Fruit fly (Drosophila melanogaster) whole organism, wandering third instar larva: ENCODE results near the gene CG43732.

Source experiments
- CG9705 ChIP-seq: fragments of 200-800 bp; sonication (Bioruptor generic); optimal IDR thresholded peaks from 2 replicates; lab custom pipeline; 2018; ENCODE audit warnings: missing biosample characterization, mild to moderate bottlenecking, missing genetic modification characterization
- CrebA ChIP-seq: fragments of 200-800 bp; sonication (Bioruptor generic); optimal IDR thresholded peaks from 2 replicates; lab custom pipeline; 2016; ENCODE audit warnings: missing biosample characterization, mild to moderate bottlenecking, missing genetic modification characterization, borderline replicate concordance
- Dfd ChIP-seq: fragments of >200 bp; optimal IDR thresholded peaks from 2 replicates; lab custom pipeline; 2017; ENCODE audit warnings: missing biosample characterization, missing genetic modification characterization
- Dif ChIP-seq: fragments of 200-275, 200-300 bp; sonication (Bioruptor generic); optimal IDR thresholded peaks from 2 replicates; lab custom pipeline; 2018; ENCODE audit warnings: missing biosample characterization, missing genetic modification characterization; ENCODE audit not compliant: partially characterized antibody
- GATAd ChIP-seq: sonication (Bioruptor generic); optimal IDR thresholded peaks from 2 replicates; lab custom pipeline; 2016; ENCODE audit warnings: missing biosample characterization, missing genetic modification characterization
- HLH106 ChIP-seq: fragments of 200-800 bp; optimal IDR thresholded peaks from 3 replicates; lab custom pipeline; 2019; ENCODE audit warnings: missing biosample characterization, mild to moderate bottlenecking, missing genetic modification characterization, moderate library complexity
- Hnf4 ChIP-seq: fragments of 200-800 bp; sonication (Bioruptor generic); optimal IDR thresholded peaks from 2 replicates; lab custom pipeline; 2016; ENCODE audit warnings: missing biosample characterization, mild to moderate bottlenecking, missing genetic modification characterization
- Hr78 ChIP-seq: fragments of >200 bp; optimal IDR thresholded peaks from 2 replicates; lab custom pipeline; 2017; ENCODE audit warnings: missing biosample characterization, missing genetic modification characterization
- Hr83 ChIP-seq: fragments of 200-300 bp; sonication (Bioruptor generic); optimal IDR thresholded peaks from 2 replicates; lab custom pipeline; 2016; ENCODE audit warnings: missing biosample characterization, mild to moderate bottlenecking, missing genetic modification characterization, moderate library complexity; ENCODE audit not compliant: poor library complexity, severe bottlenecking
- Jra ChIP-seq: sonication (Bioruptor generic); optimal IDR thresholded peaks from 2 replicates; lab custom pipeline; 2016; ENCODE audit warnings: missing biosample characterization, missing genetic modification characterization
- Myc ChIP-seq: fragments of >200 bp; optimal IDR thresholded peaks from 2 replicates; lab custom pipeline; 2017
- N ChIP-seq: fragments of >200 bp; optimal IDR thresholded peaks from 2 replicates; lab custom pipeline; 2018; ENCODE audit warnings: missing biosample characterization, missing external identifiers, missing genetic modification characterization
- Rel ChIP-seq, 2 experiments: fragments of 200-800 bp; sonication (Bioruptor generic) in 1 of 2; optimal IDR thresholded peaks; 2 replicates in 1 of 2; 3 replicates in 1 of 2; lab custom pipeline; 2016 to 2019; ENCODE audit warnings: mild to moderate bottlenecking in 2 of 2, missing biosample characterization in 2 of 2, missing genetic modification characterization in 2 of 2, moderate library complexity in 1 of 2
- Sp1 ChIP-seq: fragments of 200-800 bp; sonication (Bioruptor generic); optimal IDR thresholded peaks from 3 replicates; lab custom pipeline; 2019; ENCODE audit warnings: missing biosample characterization, mild to moderate bottlenecking, missing genetic modification characterization, moderate library complexity
- Vsx2 ChIP-seq: fragments of 200-300, 225-300 bp; sonication (Bioruptor generic); optimal IDR thresholded peaks from 2 replicates; lab custom pipeline; 2018; ENCODE audit warnings: missing biosample characterization, missing genetic modification characterization; ENCODE audit not compliant: partially characterized antibody
- br ChIP-seq: fragments of 200-800 bp; sonication (Bioruptor generic); optimal IDR thresholded peaks from 2 replicates; lab custom pipeline; 2016; ENCODE audit warnings: missing biosample characterization, missing genetic modification characterization
- brk ChIP-seq: fragments of 200-800 bp; sonication (Bioruptor generic); optimal IDR thresholded peaks from 2 replicates; lab custom pipeline; 2016; ENCODE audit warnings: missing biosample characterization, mild to moderate bottlenecking, missing genetic modification characterization
- dl ChIP-seq, 2 experiments: fragments of 175-275, 200-275 bp in 1 of 2; fragments of 200-275 bp in 1 of 2; sonication (Bioruptor generic); optimal IDR thresholded peaks; lab custom pipeline; 2018; ENCODE audit warnings: mild to moderate bottlenecking in 2 of 2, missing biosample characterization in 2 of 2, missing genetic modification characterization in 2 of 2, moderate library complexity in 2 of 2; ENCODE audit not compliant: partially characterized antibody in 2 of 2, insufficient read depth in 1 of 2
- dmrt93B ChIP-seq: fragments of 200-800 bp; sonication (Bioruptor generic); optimal IDR thresholded peaks from 2 replicates; lab custom pipeline; 2018; ENCODE audit warnings: missing biosample characterization, mild to moderate bottlenecking, missing genetic modification characterization
- ey ChIP-seq: fragments of 200-800 bp; sonication (Bioruptor generic); optimal IDR thresholded peaks from 2 replicates; lab custom pipeline; 2016; ENCODE audit warnings: missing biosample characterization, missing genetic modification characterization
- foxo ChIP-seq, 2 experiments: fragments of 200-800 bp; sonication (Bioruptor generic); optimal IDR thresholded peaks; 2 replicates in 1 of 2; 3 replicates in 1 of 2; lab custom pipeline; 2016 to 2017; ENCODE audit warnings: missing biosample characterization in 2 of 2, missing genetic modification characterization in 2 of 2
- fru ChIP-seq: fragments of 200-800 bp; sonication (Bioruptor generic); optimal IDR thresholded peaks from 3 replicates; lab custom pipeline; 2016; ENCODE audit warnings: missing biosample characterization, mild to moderate bottlenecking, missing genetic modification characterization
- h ChIP-seq: fragments of 200-800 bp; sonication (Bioruptor generic); optimal IDR thresholded peaks from 3 replicates; lab custom pipeline; 2016; ENCODE audit warnings: missing biosample characterization, mild to moderate bottlenecking, missing genetic modification characterization
- jim ChIP-seq: fragments of 175-275, 200-325 bp; sonication (Bioruptor generic); optimal IDR thresholded peaks from 2 replicates; lab custom pipeline; 2016; ENCODE audit warnings: missing biosample characterization, mild to moderate bottlenecking, missing genetic modification characterization
- lola ChIP-seq: fragments of >200 bp; optimal IDR thresholded peaks from 2 replicates; lab custom pipeline; 2017; ENCODE audit warnings: missing biosample characterization, missing genetic modification characterization
- pan ChIP-seq: fragments of >200 bp; optimal IDR thresholded peaks from 2 replicates; lab custom pipeline; 2017
- psq ChIP-seq: fragments of 200-800 bp; sonication (Bioruptor generic); optimal IDR thresholded peaks from 3 replicates; lab custom pipeline; 2017; ENCODE audit warnings: missing biosample characterization, mild to moderate bottlenecking, missing genetic modification characterization, moderate library complexity
- rgr ChIP-seq: fragments of 200-800 bp; sonication (Bioruptor generic); optimal IDR thresholded peaks from 3 replicates; lab custom pipeline; 2016; ENCODE audit warnings: missing biosample characterization, mild to moderate bottlenecking, missing genetic modification characterization
- sage ChIP-seq: fragments of 200-800 bp; sonication (Bioruptor generic); optimal IDR thresholded peaks from 2 replicates; lab custom pipeline; 2016; ENCODE audit warnings: missing biosample characterization, mild to moderate bottlenecking, missing genetic modification characterization
- sv ChIP-seq: fragments of 200-800 bp; sonication (Bioruptor generic); optimal IDR thresholded peaks from 3 replicates; lab custom pipeline; 2016; ENCODE audit warnings: missing biosample characterization, missing genetic modification characterization
- tai ChIP-seq: sonication (Bioruptor generic); optimal IDR thresholded peaks from 2 replicates; lab custom pipeline; 2016; ENCODE audit warnings: missing biosample characterization, missing genetic modification characterization
- usp ChIP-seq: fragments of >200 bp; optimal IDR thresholded peaks from 2 replicates; lab custom pipeline; 2017; ENCODE audit warnings: missing biosample characterization, missing genetic modification characterization
- woc ChIP-seq: sonication (Bioruptor generic); optimal IDR thresholded peaks from 2 replicates; lab custom pipeline; 2016; ENCODE audit warnings: missing biosample characterization, mild to moderate bottlenecking, missing genetic modification characterization

The CG43732 gene

dm6 chr3R:18949896-18950295 lies at the start of gene CG43732:
Gene CG43732 (plus strand): TSS chr3R:18950196.
- no peak for TF ChIP-seq N (GFP tag; lab: Kevin White, UChicago)
- no peak for TF ChIP-seq tai (GFP tag; lab: Kevin White, UChicago)
- no peak for TF ChIP-seq CG9705
- TF ChIP-seq HLH106 (tag; lab: Kevin White, UChicago), result no peak

dm6 chr3R:18902164-18902563 lies 47.8 kb upstream of the CG43732 start, which contains the start of gene CG14294:
Gene CG14294 (minus strand): TSS chr3R:18902264.
- TF ChIP-seq usp (GFP tag; lab: Kevin White, UChicago), result no peak
- TF ChIP-seq, all 38 proteins: peak for 0

dm6 chr3R:18902858-18903257 lies 47.1 kb upstream of the CG43732 start, which contains the start of gene CG34284:
Gene CG34284 (minus strand): TSS chr3R:18902933.
- TF ChIP-seq h (no peak), dl (GFP tag; optimal IDR thresholded peaks at IDR 0.05; lab: Kevin White, UChicago; ENCODE audit: insufficient read depth in 1 of 2, partially characterized antibody in 2 of 2) (no peak), CG9705 (no peak), sv (GFP tag; lab: Kevin White, UChicago) (no peak), brk (no peak), Hr83 (GFP tag; lab: Kevin White, UChicago) (no peak), dmrt93B (GFP tag; lab: Kevin White, UChicago) (no peak), Dif (GFP tag; lab: Kevin White, UChicago) (no peak), Vsx2 (GFP tag; lab: Kevin White, UChicago) (no peak), usp (GFP tag; lab: Kevin White, UChicago) (no peak)
- TF ChIP-seq, all 38 proteins: peak for 0

- TF ChIP-seq Myc (lab: Kevin White, UChicago) (no peak), HLH106 (tag; lab: Kevin White, UChicago) (no peak), ey (GFP tag; lab: Kevin White, UChicago) (no peak), brk (no peak), tai (GFP tag; lab: Kevin White, UChicago) (no peak), woc (GFP tag; lab: Kevin White, UChicago) (no peak), GATAd (GFP tag; lab: Kevin White, UChicago) (no peak), CrebA (GFP tag; lab: Kevin White, UChicago) (no peak), lola (GFP tag; lab: Kevin White, UChicago) (no peak), h (no peak), pan (lab: Kevin White, UChicago) (no peak), psq (GFP tag; lab: Kevin White, UChicago) (no peak), N (GFP tag; lab: Kevin White, UChicago) (no peak), Vsx2 (GFP tag; lab: Kevin White, UChicago) (no peak), br (GFP tag; lab: Kevin White, UChicago) (no peak), Hr78 (GFP tag; lab: Kevin White, UChicago) (no peak), sage (no peak)
These were observed 44.5 kb upstream of the CG43732 start, which contains the start of gene CG14292 for dm6 chr3R:18905555-18905920. Gene CG14292 (minus strand): TSS chr3R:18905655.

DNA sequence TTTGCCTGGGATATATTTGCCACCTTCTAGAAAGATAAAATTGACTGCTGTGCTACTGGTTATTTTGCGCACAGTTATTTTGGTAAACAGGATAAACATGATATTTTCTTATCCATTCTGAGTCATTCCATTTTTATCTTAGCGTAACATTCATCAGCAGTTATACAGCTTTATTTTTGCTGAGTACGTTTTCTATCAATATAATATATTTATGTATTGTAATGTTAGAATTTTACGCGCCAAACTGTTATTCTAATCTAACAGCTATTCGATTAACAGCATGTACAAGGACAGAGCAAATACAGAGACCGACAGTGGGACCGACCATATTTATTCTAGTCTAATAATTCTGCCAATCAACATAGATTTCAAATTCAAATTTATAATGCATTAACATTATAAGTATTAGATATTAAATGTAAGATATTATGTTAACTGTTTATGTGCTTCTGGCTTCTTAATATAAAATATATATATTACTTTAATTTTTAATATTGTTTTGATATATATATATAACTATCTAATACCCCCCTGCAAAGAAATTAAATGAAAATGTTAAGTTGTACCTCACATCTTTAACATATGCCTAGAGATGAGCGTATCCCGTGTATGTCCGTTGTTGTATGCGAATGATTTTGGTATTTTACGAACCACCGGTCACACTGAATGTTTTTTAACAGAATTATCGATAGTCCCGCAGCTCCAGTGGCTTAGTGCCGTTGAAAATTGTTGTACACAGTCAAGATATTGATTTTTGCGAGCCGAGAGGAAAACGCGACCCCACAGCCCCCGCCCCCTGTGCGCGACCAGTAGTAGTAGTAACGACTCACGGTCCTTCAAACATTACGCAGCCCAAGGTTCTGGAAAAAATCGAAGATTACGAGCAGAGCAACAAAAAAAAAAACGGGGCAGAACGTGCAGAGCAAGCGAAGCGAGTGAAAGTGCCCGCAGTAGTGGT lies 43.8 kb upstream of the CG43732 start, which contains the start of gene EndoA:
Gene EndoA (plus strand): TSS at position 689 of the 958 bp plus-strand sequence.
- TF ChIP-seq Jra (peak; percentile 25), sage (peak; percentile 48), HLH106 (tag; lab: Kevin White, UChicago) (peak; percentile 53), pan (lab: Kevin White, UChicago) (no peak), brk (no peak), Dif (GFP tag; lab: Kevin White, UChicago) (peak; percentile 18), fru (peak; percentile 21), br (GFP tag; lab: Kevin White, UChicago) (no peak), Sp1 (GFP tag; lab: Kevin White, UChicago) (peak; percentile 37), sv (GFP tag; lab: Kevin White, UChicago) (no peak), h (peak; percentile 32), foxo (GFP tag; optimal IDR thresholded peaks at IDR 0.05; lab: Kevin White, UChicago) (peak in 1 of 2 experiments; percentile 60), rgr (GFP tag; lab: Kevin White, UChicago) (peak; percentile 45), psq (GFP tag; lab: Kevin White, UChicago) (peak; percentile 35), Hr78 (GFP tag; lab: Kevin White, UChicago) (no peak), Dfd (no peak), ey (GFP tag; lab: Kevin White, UChicago) (peak; percentile 18), dmrt93B (GFP tag; lab: Kevin White, UChicago) (peak; percentile 17), N (GFP tag; lab: Kevin White, UChicago) (no peak), tai (GFP tag; lab: Kevin White, UChicago) (no peak), Rel (GFP tag; optimal IDR thresholded peaks at IDR 0.05; lab: Kevin White, UChicago) (no peak), Rel (tag; optimal IDR thresholded peaks at IDR 0.05; lab: Kevin White, UChicago) (peak; percentile 47), Hr83 (GFP tag; lab: Kevin White, UChicago) (peak; percentile 75), Hnf4 (GFP tag; lab: Kevin White, UChicago) (peak; percentile 48), jim (GFP tag; lab: Kevin White, UChicago) (no peak)
